Worm (Caenorhabditis elegans): ENCODE data around the gene F23B12.4.

Gene F23B12.4

DNA sequence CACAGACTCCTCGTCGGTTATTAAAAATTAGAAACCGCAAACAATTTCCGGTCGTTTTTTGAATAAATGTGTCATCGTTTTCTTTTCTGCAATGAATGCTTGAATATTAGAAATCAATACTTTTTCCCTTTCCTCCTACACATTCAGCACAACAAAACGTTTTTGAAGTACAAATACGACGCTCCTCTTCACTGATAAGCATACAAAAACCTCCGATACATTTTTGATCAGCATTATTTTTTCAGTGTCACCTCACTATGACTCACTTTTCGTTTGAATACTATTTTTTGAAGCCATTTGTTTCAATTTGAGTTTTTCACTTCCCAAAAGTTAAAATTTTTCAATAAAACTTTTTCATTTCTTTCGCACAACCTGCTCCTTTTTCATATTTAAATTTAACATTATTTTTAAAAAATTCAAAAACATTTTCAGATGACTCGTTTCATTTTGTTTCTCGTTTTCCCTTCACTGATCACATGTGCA is 41.8 kb downstream of the F23B12.4 start, which contains the start of gene R02D5.3:
Gene R02D5.3 (plus strand): TSS at position 433 of the 483 bp plus-strand sequence.
- TF ChIP-seq T22C8.4 (GFP tag; IDR thresholded peaks at IDR 0.05) (no peak), ztf-23 (GFP tag; IDR thresholded peaks at IDR 0.05) (no peak), med-1 (GFP tag; optimal IDR thresholded peaks at IDR 0.05; ENCODE audit: insufficient read depth) (no peak), ref-1 (GFP tag; conservative IDR thresholded peaks at IDR 0.05) (no peak), ztf-29 (GFP tag; IDR thresholded peaks at IDR 0.05) (no peak), tab-1 (GFP tag; IDR thresholded peaks at IDR 0.05) (no peak), cog-1 (tag; optimal IDR thresholded peaks at IDR 0.05) (no peak), klf-2 (GFP tag; conservative IDR thresholded peaks at IDR 0.05) (no peak), flt-1 (GFP tag; IDR thresholded peaks at IDR 0.05) (no peak)

- TF ChIP-seq klf-2 (GFP tag; conservative IDR thresholded peaks at IDR 0.05) = no peak
- no peak for TF ChIP-seq T22C8.4 (GFP tag; IDR thresholded peaks at IDR 0.05)
- TF ChIP-seq ref-1 (GFP tag; conservative IDR thresholded peaks at IDR 0.05) = no peak
- TF ChIP-seq med-1 (GFP tag; optimal IDR thresholded peaks at IDR 0.05; ENCODE audit: insufficient read depth) = no peak
- no peak for TF ChIP-seq ztf-29 (GFP tag; IDR thresholded peaks at IDR 0.05)
- no peak for TF ChIP-seq tab-1 (GFP tag; IDR thresholded peaks at IDR 0.05)
- no peak for TF ChIP-seq ztf-23 (GFP tag; IDR thresholded peaks at IDR 0.05)
- no peak for TF ChIP-seq cog-1 (tag; optimal IDR thresholded peaks at IDR 0.05)
- TF ChIP-seq flt-1 (GFP tag; IDR thresholded peaks at IDR 0.05) = no peak
These were observed 43.6 kb downstream of the F23B12.4 start, which contains the start of gene R02D5.4 for ce11 chrV:14484582-14484981. Gene R02D5.4 (minus strand): TSS chrV:14484682.

ce11 chrV:14491097-14491496 is 50.2 kb downstream of the F23B12.4 start:
- TF ChIP-seq flt-1 (GFP tag; IDR thresholded peaks at IDR 0.05) (no peak), tab-1 (GFP tag; IDR thresholded peaks at IDR 0.05) (no peak), ztf-23 (GFP tag; IDR thresholded peaks at IDR 0.05) (no peak), med-1 (GFP tag; optimal IDR thresholded peaks at IDR 0.05; ENCODE audit: insufficient read depth) (no peak), ztf-29 (GFP tag; IDR thresholded peaks at IDR 0.05) (no peak), klf-2 (GFP tag; conservative IDR thresholded peaks at IDR 0.05) (no peak), ref-1 (GFP tag; conservative IDR thresholded peaks at IDR 0.05) (no peak), cog-1 (tag; optimal IDR thresholded peaks at IDR 0.05) (no peak), T22C8.4 (GFP tag; IDR thresholded peaks at IDR 0.05) (no peak)

DNA sequence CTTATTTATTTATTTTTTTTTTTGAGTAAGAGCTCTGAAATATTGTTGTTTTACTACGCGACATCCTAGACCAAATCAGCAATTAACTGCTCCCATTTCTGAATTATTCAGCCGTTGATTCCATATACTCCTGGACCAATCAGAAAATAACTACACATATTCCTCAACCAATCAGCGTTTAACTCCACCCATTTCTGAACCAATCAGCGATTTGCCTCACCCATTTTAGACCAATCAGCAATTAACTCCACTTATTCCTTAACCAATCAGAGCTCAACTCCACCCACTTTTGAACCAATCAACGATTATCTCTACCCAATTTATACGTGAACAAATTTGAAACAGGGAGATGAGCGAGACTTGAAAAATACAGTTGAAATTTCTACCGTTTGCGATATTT is 52.7 kb downstream of the F23B12.4 start:
- TF ChIP-seq flt-1 (GFP tag; IDR thresholded peaks at IDR 0.05) (no peak), ztf-29 (GFP tag; IDR thresholded peaks at IDR 0.05) (no peak), tab-1 (GFP tag; IDR thresholded peaks at IDR 0.05) (no peak), cog-1 (tag; optimal IDR thresholded peaks at IDR 0.05) (no peak), ztf-23 (GFP tag; IDR thresholded peaks at IDR 0.05) (no peak), ref-1 (GFP tag; conservative IDR thresholded peaks at IDR 0.05) (no peak), med-1 (GFP tag; optimal IDR thresholded peaks at IDR 0.05; ENCODE audit: insufficient read depth) (no peak), klf-2 (GFP tag; conservative IDR thresholded peaks at IDR 0.05) (no peak), T22C8.4 (GFP tag; IDR thresholded peaks at IDR 0.05) (no peak)
